Fruit fly (Drosophila melanogaster) whole organism, embryonic: ENCODE measurements around the gene CG11164.

Experiments
- Atf6 ChIP-seq: fragments of 200-800 bp; sonication (Bioruptor generic); IDR thresholded peaks from 2 replicates; pipeline ENCODE4 v1.3.6; 2022; ENCODE audit warnings: missing biosample characterization, missing genetic modification characterization
- BtbVII ChIP-seq: fragments of 200-800 bp; sonication (Bioruptor generic); optimal IDR thresholded peaks from 3 replicates; lab custom pipeline; 2017; ENCODE audit warnings: missing biosample characterization, mild to moderate bottlenecking, missing genetic modification characterization
- CG1024 ChIP-seq: fragments of 200-800 bp; sonication (Bioruptor generic); IDR thresholded peaks from 2 replicates; pipeline ENCODE4 v1.3.6; 2022; ENCODE audit warnings: missing biosample characterization, missing genetic modification characterization
- CG12744 ChIP-seq: fragments of 200-800 bp; sonication (Bioruptor generic); optimal IDR thresholded peaks from 2 replicates; lab custom pipeline; 2016; ENCODE audit warnings: missing biosample characterization, missing genetic modification characterization
- CG13123 ChIP-seq: fragments of 200-800 bp; sonication (Bioruptor generic); optimal IDR thresholded peaks from 2 replicates; lab custom pipeline; 2016; ENCODE audit warnings: missing biosample characterization, missing genetic modification characterization
- CG13775 ChIP-seq: fragments of 200-800 bp; sonication (Bioruptor generic); optimal IDR thresholded peaks from 3 replicates; lab custom pipeline; 2017; ENCODE audit warnings: missing biosample characterization, mild to moderate bottlenecking, missing genetic modification characterization
- CG1529 ChIP-seq: fragments of 200-800 bp; sonication (Bioruptor generic); optimal IDR thresholded peaks from 3 replicates; lab custom pipeline; 2018; ENCODE audit warnings: missing biosample characterization, missing genetic modification characterization
- CG16813 ChIP-seq: fragments of 200-800 bp; sonication (Bioruptor generic); IDR thresholded peaks from 3 replicates; pipeline ENCODE4 v1.3.6; 2022; ENCODE audit warnings: missing biosample characterization, missing genetic modification characterization; ENCODE audit not compliant: partially characterized antibody
- CG16863 ChIP-seq: fragments of 200-800 bp; sonication (Bioruptor generic); optimal IDR thresholded peaks from 3 replicates; lab custom pipeline; 2016; ENCODE audit warnings: missing biosample characterization, missing genetic modification characterization
- CG17186 ChIP-seq: fragments of 200-800 bp; sonication (Bioruptor generic); optimal IDR thresholded peaks from 3 replicates; lab custom pipeline; 2017; ENCODE audit warnings: missing biosample characterization, missing genetic modification reagents, missing genetic modification characterization
- CG32772 ChIP-seq: fragments of 200-800 bp; sonication (Bioruptor generic); IDR thresholded peaks from 2 replicates; pipeline ENCODE4 v1.3.6; 2022; ENCODE audit warnings: missing biosample characterization, missing genetic modification characterization
- CG3995 ChIP-seq: fragments of 200-800 bp; sonication (Bioruptor generic); optimal IDR thresholded peaks from 3 replicates; lab custom pipeline; 2016; ENCODE audit warnings: missing biosample characterization, missing genetic modification characterization
- CG4360 ChIP-seq: fragments of 200-800 bp; sonication (Bioruptor generic); IDR thresholded peaks from 2 replicates; pipeline ENCODE4 v1.3.6; 2022; ENCODE audit warnings: missing biosample characterization, missing genetic modification characterization
- CG6689 ChIP-seq: fragments of 200-800 bp; sonication (Bioruptor generic); IDR thresholded peaks from 2 replicates; pipeline ENCODE4 v1.3.6; 2022; ENCODE audit warnings: missing biosample characterization, missing genetic modification characterization
- CG8290 ChIP-seq, 3 experiments: fragments of 200-800 bp; sonication (Bioruptor generic); optimal IDR thresholded peaks; 2 replicates each; lab custom pipeline; 2016 to 2019; ENCODE audit warnings: missing biosample characterization in 3 of 3, missing genetic modification characterization in 3 of 3, mild to moderate bottlenecking in 2 of 3, moderate library complexity in 1 of 3
- CG8924 ChIP-seq: fragments of 200-800 bp; optimal IDR thresholded peaks from 3 replicates; lab custom pipeline; 2019; ENCODE audit warnings: missing biosample characterization, mild to moderate bottlenecking, missing genetic modification characterization, moderate library complexity
- Dfd ChIP-seq, 2 experiments: fragments of >200 bp; optimal IDR thresholded peaks; 2 replicates each; lab custom pipeline; 2017; ENCODE audit warnings: missing biosample characterization in 2 of 2, missing genetic modification characterization in 2 of 2
- Doc2 ChIP-seq: fragments of 200-800 bp; sonication (Bioruptor generic); IDR thresholded peaks from 2 replicates; pipeline ENCODE4 v1.3.6; 2022; ENCODE audit warnings: missing biosample characterization, missing genetic modification characterization
- Drgx ChIP-seq: fragments of 200-800 bp; sonication (Bioruptor generic); IDR thresholded peaks from 2 replicates; pipeline ENCODE4 v1.3.6; 2022; ENCODE audit warnings: missing biosample characterization, missing genetic modification characterization
- GATAe ChIP-seq: fragments of 200-800 bp; sonication (Bioruptor generic); conservative IDR thresholded peaks from 2 replicates; pipeline ENCODE4 v1.3.6; 2022; ENCODE audit warnings: missing biosample characterization, missing genetic modification characterization
- HLH3B ChIP-seq: fragments of 200-800 bp; sonication (Bioruptor generic); IDR thresholded peaks from 2 replicates; pipeline ENCODE4 v1.3.6; 2022; ENCODE audit warnings: missing biosample characterization, missing genetic modification characterization
- HLH4C ChIP-seq: fragments of 200-800 bp; sonication (Bioruptor generic); IDR thresholded peaks from 3 replicates; pipeline ENCODE4 v1.3.6; 2022; ENCODE audit warnings: missing biosample characterization, missing genetic modification characterization; ENCODE audit not compliant: partially characterized antibody
- HLHmδ ChIP-seq: fragments of 200-800 bp; sonication (Bioruptor generic); optimal IDR thresholded peaks from 2 replicates; lab custom pipeline; 2018; ENCODE audit warnings: missing biosample characterization, mild to moderate bottlenecking, missing genetic modification characterization, moderate library complexity
- HmgD ChIP-seq: fragments of 200-800 bp; sonication (Bioruptor generic); optimal IDR thresholded peaks from 3 replicates; lab custom pipeline; 2016; ENCODE audit warnings: missing biosample characterization, missing genetic modification characterization
- Lhr ChIP-seq: fragments of 200-800 bp; sonication (Bioruptor generic); optimal IDR thresholded peaks from 3 replicates; lab custom pipeline; 2017; ENCODE audit warnings: mild to moderate bottlenecking, missing biosample characterization, missing genetic modification reagents, missing genetic modification characterization
- Mrtf ChIP-seq: fragments of 200-800 bp; sonication (Bioruptor generic); IDR thresholded peaks from 3 replicates; pipeline ENCODE4 v1.3.6; 2022; ENCODE audit warnings: missing biosample characterization, missing genetic modification characterization
- NFAT ChIP-seq: fragments of 200-800 bp; sonication (Bioruptor generic); IDR thresholded peaks from 2 replicates; pipeline ENCODE4 v1.3.6; 2022; ENCODE audit warnings: missing biosample characterization, missing genetic modification characterization
- Rx ChIP-seq: fragments of 200-800 bp; sonication (Bioruptor generic); IDR thresholded peaks from 2 replicates; pipeline ENCODE4 v1.3.6; 2022; ENCODE audit warnings: missing biosample characterization, missing genetic modification characterization
- Spps ChIP-seq: fragments of 200-800 bp; sonication (Bioruptor generic); optimal IDR thresholded peaks from 2 replicates; lab custom pipeline; 2018; ENCODE audit warnings: missing biosample characterization, mild to moderate bottlenecking, missing genetic modification characterization
- Stat92E ChIP-seq, 3 experiments: fragments of >200 bp in 2 of 3; fragments of 200-800 bp in 1 of 3; sonication (Bioruptor generic) in 1 of 3; optimal IDR thresholded peaks; 2 replicates each; lab custom pipeline; 2017 to 2019; ENCODE audit warnings: missing biosample characterization in 3 of 3, missing genetic modification characterization in 3 of 3, mild to moderate bottlenecking in 1 of 3, moderate library complexity in 1 of 3
- dysf ChIP-seq: fragments of 200-800 bp; sonication (Bioruptor generic); IDR thresholded peaks from 3 replicates; pipeline ENCODE4 v1.3.6; 2022; ENCODE audit warnings: missing biosample characterization, missing genetic modification characterization
- eve ChIP-seq, 2 experiments: fragments of >200 bp; optimal IDR thresholded peaks; 2 replicates each; lab custom pipeline; 2017; ENCODE audit warnings: missing biosample characterization in 2 of 2, missing genetic modification characterization in 2 of 2
- fd3F ChIP-seq: fragments of 200-800 bp; sonication (Bioruptor generic); optimal IDR thresholded peaks from 2 replicates; lab custom pipeline; 2018; ENCODE audit warnings: missing biosample characterization, mild to moderate bottlenecking, missing genetic modification characterization, moderate library complexity
- gfzf ChIP-seq: fragments of 200-800 bp; sonication (Bioruptor generic); optimal IDR thresholded peaks from 2 replicates; lab custom pipeline; 2016; ENCODE audit warnings: missing biosample characterization, mild to moderate bottlenecking, missing genetic modification characterization, moderate library complexity
- hkb ChIP-seq, 2 experiments: fragments of 200-800 bp in 1 of 2; fragments of >200 bp in 1 of 2; sonication (Bioruptor generic) in 1 of 2; IDR thresholded peaks in 1 of 2; optimal IDR thresholded peaks in 1 of 2; 2 replicates each; pipeline versions ENCODE4 v1.3.6 to Lab custom; 2017 to 2022; ENCODE audit warnings: missing biosample characterization in 1 of 2, missing genetic modification characterization in 1 of 2
- kah ChIP-seq: fragments of 200-800 bp; sonication (Bioruptor generic); optimal IDR thresholded peaks from 2 replicates; lab custom pipeline; 2018; ENCODE audit warnings: missing biosample characterization, mild to moderate bottlenecking, missing genetic modification characterization
- lov ChIP-seq, 2 experiments: fragments of 200-800 bp in 1 of 2; fragments of >200 bp in 1 of 2; sonication (Bioruptor generic) in 1 of 2; IDR thresholded peaks in 1 of 2; optimal IDR thresholded peaks in 1 of 2; 2 replicates in 1 of 2; 3 replicates in 1 of 2; pipeline versions ENCODE4 v1.3.6 to Lab custom; 2017 to 2022; ENCODE audit warnings: missing biosample characterization in 1 of 2, missing genetic modification characterization in 1 of 2
- nau ChIP-seq: fragments of 200-800 bp; sonication (Bioruptor generic); optimal IDR thresholded peaks from 3 replicates; lab custom pipeline; 2017; ENCODE audit warnings: missing biosample characterization, mild to moderate bottlenecking, missing genetic modification characterization, missing genetic modification reagents
- p53 ChIP-seq: fragments of 200-800 bp; sonication (Bioruptor generic); optimal IDR thresholded peaks from 2 replicates; lab custom pipeline; 2016; ENCODE audit warnings: missing biosample characterization, missing genetic modification characterization
- salm ChIP-seq: fragments of 200-800 bp; sonication (Bioruptor generic); optimal IDR thresholded peaks from 2 replicates; lab custom pipeline; 2018; ENCODE audit warnings: missing biosample characterization, mild to moderate bottlenecking, missing genetic modification characterization
- sd ChIP-seq: fragments of 200-800 bp; sonication (Bioruptor generic); optimal IDR thresholded peaks from 3 replicates; lab custom pipeline; 2018; ENCODE audit warnings: missing biosample characterization, mild to moderate bottlenecking, missing genetic modification characterization, moderate library complexity
- sens ChIP-seq: fragments of 200-800 bp; sonication (Bioruptor generic); peaks from one replicate; lab custom pipeline; 2016; ENCODE audit warnings: missing biosample characterization, missing genetic modification characterization
- shn ChIP-seq: fragments of 200-800 bp; sonication (Bioruptor generic); optimal IDR thresholded peaks from 3 replicates; lab custom pipeline; 2016; ENCODE audit warnings: missing biosample characterization, missing genetic modification characterization
- sim ChIP-seq: fragments of 200-800 bp; sonication (Bioruptor generic); IDR thresholded peaks from 2 replicates; pipeline ENCODE4 v1.3.6; 2022; ENCODE audit warnings: missing biosample characterization, missing genetic modification characterization
- slbo ChIP-seq: fragments of 200-800 bp; sonication (Bioruptor generic); IDR thresholded peaks from 2 replicates; pipeline ENCODE4 v1.3.6; 2022; ENCODE audit warnings: missing biosample characterization, missing genetic modification characterization
- sr ChIP-seq: fragments of 200-800 bp; sonication (Bioruptor generic); IDR thresholded peaks from 3 replicates; pipeline ENCODE4 v1.3.6; 2022; ENCODE audit warnings: missing biosample characterization, missing genetic modification characterization
- tll ChIP-seq, 2 experiments: fragments of 200-800 bp in 1 of 2; fragments of >200 bp in 1 of 2; sonication (Bioruptor generic) in 1 of 2; optimal IDR thresholded peaks; 2 replicates each; lab custom pipeline; 2017 to 2019; ENCODE audit warnings: missing biosample characterization in 2 of 2, missing genetic modification characterization in 2 of 2, mild to moderate bottlenecking in 1 of 2, moderate library complexity in 1 of 2
- tna ChIP-seq: fragments of 200-800 bp; sonication (Bioruptor generic); IDR thresholded peaks from 2 replicates; pipeline ENCODE4 v1.3.6; 2022; ENCODE audit warnings: missing biosample characterization, missing genetic modification characterization; ENCODE audit not compliant: partially characterized antibody
- twi ChIP-seq: fragments of 200-800 bp; optimal IDR thresholded peaks from 2 replicates; lab custom pipeline; 2019; ENCODE audit warnings: missing biosample characterization, mild to moderate bottlenecking, missing genetic modification characterization, moderate library complexity

CG11164 gene

dm6 chrX:13624334-13625079, 43.3 kb upstream of the CG11164 start, which contains the start of the genes CG2691 and NFAT (continued):
- TF ChIP-seq eve (GFP tag; optimal IDR thresholded peaks at IDR 0.05; lab: Kevin White, UChicago) (no peak), CG16863 (GFP tag; lab: Kevin White, UChicago) (no peak), Rx (GFP tag; lab: Robert Waterston, UW) (no peak), lov (optimal IDR thresholded peaks at IDR 0.05; lab: Kevin White, UChicago) (no peak), lov (GFP tag; IDR thresholded peaks at IDR 0.05; lab: Robert Waterston, UW) (no peak), p53 (no peak), sr (GFP tag; lab: Robert Waterston, UW) (0 out of 3 replicates have a peak, but pooled peaks have one; percentile 40), tna (GFP tag; lab: Robert Waterston, UW) (peak; percentile 48), CG6689 (no peak), Atf6 (no peak), kah (GFP tag; lab: Kevin White, UChicago) (peak; percentile 51), slbo (GFP tag; lab: Robert Waterston, UW) (no peak), GATAe (no peak), HmgD (GFP tag; lab: Kevin White, UChicago) (no peak), sd (tag; lab: Kevin White, UChicago) (peak; percentile 99), salm (no peak), nau (GFP tag; lab: Kevin White, UChicago) (no peak), CG17186 (no peak), Lhr (GFP tag; lab: Kevin White, UChicago) (peak; percentile 49), BtbVII (GFP tag; lab: Kevin White, UChicago) (no peak), HLH4C (GFP tag; lab: Robert Waterston, UW) (peak; percentile 85), CG8924 (tag; lab: Kevin White, UChicago) (peak; percentile 87), Doc2 (GFP tag; lab: Robert Waterston, UW) (no peak), CG13123 (GFP tag; lab: Kevin White, UChicago) (no peak), HLH3B (GFP tag; lab: Robert Waterston, UW) (no peak), HLHmδ (no peak), dysf (GFP tag; lab: Robert Waterston, UW) (no peak), CG16813 (GFP tag; lab: Robert Waterston, UW) (peak; percentile 64), sens (GFP tag; lab: Kevin White, UChicago) (peak; percentile 79), tll (GFP tag; optimal IDR thresholded peaks at IDR 0.05; lab: Kevin White, UChicago) (peak in 1 of 2 experiments; percentile 4), CG1024 (GFP tag; lab: Robert Waterston, UW) (no peak), Dfd (GFP tag; optimal IDR thresholded peaks at IDR 0.05; lab: Kevin White, UChicago) (no peak), CG1529 (GFP tag; lab: Kevin White, UChicago) (no peak), shn (GFP tag; lab: Kevin White, UChicago) (no peak), CG32772 (GFP tag; lab: Robert Waterston, UW) (no peak), CG12744 (GFP tag; lab: Kevin White, UChicago) (no peak), CG8290 (GFP tag; optimal IDR thresholded peaks at IDR 0.05; lab: Kevin White, UChicago) (peak; percentile 55), CG8290 (tag; optimal IDR thresholded peaks at IDR 0.05; lab: Kevin White, UChicago) (peak; percentile 23 to 29), CG13775 (GFP tag; lab: Kevin White, UChicago) (no peak), Drgx (GFP tag; lab: Robert Waterston, UW) (no peak), Spps (tag; lab: Kevin White, UChicago) (no peak), Stat92E (GFP tag; optimal IDR thresholded peaks at IDR 0.05; lab: Kevin White, UChicago) (no peak), gfzf (GFP tag; lab: Kevin White, UChicago) (peak; percentile 51), CG3995 (GFP tag; lab: Kevin White, UChicago) (no peak), Mrtf (GFP tag; lab: Robert Waterston, UW) (no peak), NFAT (GFP tag; lab: Robert Waterston, UW) (no peak), sim (GFP tag; lab: Robert Waterston, UW) (no peak), twi (tag; lab: Kevin White, UChicago) (peak; percentile 5), CG4360 (GFP tag; lab: Robert Waterston, UW) (no peak), fd3F (no peak), hkb (optimal IDR thresholded peaks at IDR 0.05; lab: Kevin White, UChicago) (no peak), hkb (GFP tag; IDR thresholded peaks at IDR 0.05; lab: Robert Waterston, UW) (no peak)
